Fruit fly (Drosophila melanogaster): Measurements from ENCODE around the gene Abca3.

The Abca3 gene

dm6 chrX:21315852-21316251, 9.4 kb upstream of the Abca3 start, which contains the start of gene Rpt6:
TSS of gene Rpt6 (plus strand) at chrX:21316052.
- no peak for TF ChIP-seq CG8159 (tag; optimal IDR thresholded peaks at IDR 0.05)
- TF ChIP-seq Snoo (tag; optimal IDR thresholded peaks at IDR 0.05), result no peak
- TF ChIP-seq CG12605 (GFP tag; IDR thresholded peaks at IDR 0.05), result no peak
- no peak for TF ChIP-seq CG8301 (tag; optimal IDR thresholded peaks at IDR 0.05)
- TF ChIP-seq CG10348 (GFP tag; IDR thresholded peaks at IDR 0.05), result no peak
- TF ChIP-seq Pif1B (GFP tag; optimal IDR thresholded peaks at IDR 0.05), result no peak
- TF ChIP-seq CG9948 (tag; optimal IDR thresholded peaks at IDR 0.05), result no peak
- no peak for TF ChIP-seq CG15710 (tag; optimal IDR thresholded peaks at IDR 0.05)

dm6 chrX:21285001-21285400, 21.5 kb downstream of the Abca3 start, which contains the start of gene CG1494:
TSS of gene CG1494 (plus strand) at chrX:21285301.
- no peak for TF ChIP-seq CG8301 (tag; optimal IDR thresholded peaks at IDR 0.05)
- no peak for TF ChIP-seq rn (GFP tag; IDR thresholded peaks at IDR 0.05)
- TF ChIP-seq Pif1B (GFP tag; optimal IDR thresholded peaks at IDR 0.05), result no peak
- TF ChIP-seq CG34367 (tag; optimal IDR thresholded peaks at IDR 0.05), result no peak
- no peak for TF ChIP-seq CG13204 (GFP tag; optimal IDR thresholded peaks at IDR 0.05)
- TF ChIP-seq Pif1A (GFP tag; optimal IDR thresholded peaks at IDR 0.05), result no peak
- no peak for TF ChIP-seq Snoo (tag; optimal IDR thresholded peaks at IDR 0.05)
- no peak for TF ChIP-seq CG32121 (GFP tag; IDR thresholded peaks at IDR 0.05)
- no peak for TF ChIP-seq CG12605 (GFP tag; IDR thresholded peaks at IDR 0.05)
- no peak for TF ChIP-seq D1 (tag; optimal IDR thresholded peaks at IDR 0.05)
- TF ChIP-seq CG4496 (GFP tag; IDR thresholded peaks at IDR 0.05), result no peak
- TF ChIP-seq CG15710 (tag; optimal IDR thresholded peaks at IDR 0.05), result no peak
- no peak for TF ChIP-seq fd96Ca (GFP tag; IDR thresholded peaks at IDR 0.05)
- no peak for TF ChIP-seq CG10348 (GFP tag; IDR thresholded peaks at IDR 0.05)
- no peak for TF ChIP-seq Ets98B (GFP tag; IDR thresholded peaks at IDR 0.05)

- TF ChIP-seq Pif1A (GFP tag; optimal IDR thresholded peaks at IDR 0.05), result no peak
- no peak for TF ChIP-seq gl (tag; optimal IDR thresholded peaks at IDR 0.05)
These were observed 24.4 kb downstream of the Abca3 start for dm6 chrX:21282035-21282434.

- TF ChIP-seq CG13204 (GFP tag; optimal IDR thresholded peaks at IDR 0.05) (peak; percentile 58), fd96Ca (GFP tag; IDR thresholded peaks at IDR 0.05) (peak; percentile 24; the same call in 1 of the 3 replicates), CG9948 (tag; optimal IDR thresholded peaks at IDR 0.05) (no peak), rn (GFP tag; IDR thresholded peaks at IDR 0.05) (no peak), Snoo (tag; optimal IDR thresholded peaks at IDR 0.05) (no peak), CG4496 (GFP tag; IDR thresholded peaks at IDR 0.05) (peak; percentile 65; the same call in 2 of the 3 replicates), Pif1A (GFP tag; optimal IDR thresholded peaks at IDR 0.05) (peak; percentile 20), CG12605 (GFP tag; IDR thresholded peaks at IDR 0.05) (no peak), CG34367 (tag; optimal IDR thresholded peaks at IDR 0.05) (no peak), CG8301 (tag; optimal IDR thresholded peaks at IDR 0.05) (peak; percentile 30), CG8159 (tag; optimal IDR thresholded peaks at IDR 0.05) (peak; percentile 24), CG14655 (GFP tag; optimal IDR thresholded peaks at IDR 0.05) (peak; percentile 64), CG17806 (tag; optimal IDR thresholded peaks at IDR 0.05) (no peak), D1 (tag; optimal IDR thresholded peaks at IDR 0.05) (peak; percentile 33), EcR (GFP tag; optimal IDR thresholded peaks at IDR 0.05) (peak; percentile 74), CG10348 (GFP tag; IDR thresholded peaks at IDR 0.05) (peak; percentile 79), CG32121 (GFP tag; IDR thresholded peaks at IDR 0.05) (peak; percentile 36; the same call in 1 of the 2 replicates), Pif1B (GFP tag; optimal IDR thresholded peaks at IDR 0.05) (no peak), Ets98B (GFP tag; IDR thresholded peaks at IDR 0.05) (peak; percentile 57), gl (tag; optimal IDR thresholded peaks at IDR 0.05) (no peak), CG15710 (tag; optimal IDR thresholded peaks at IDR 0.05) (peak; percentile 20)
These were observed 25.2 kb downstream of the Abca3 start, which contains the start of gene Mnr for dm6 chrX:21281039-21281911. TSS of gene Mnr (minus strand) at chrX:21281171.

- no peak for TF ChIP-seq fd96Ca (GFP tag; IDR thresholded peaks at IDR 0.05)
- no peak for TF ChIP-seq CG10348 (GFP tag; IDR thresholded peaks at IDR 0.05)
- TF ChIP-seq CG8159 (tag; optimal IDR thresholded peaks at IDR 0.05), result no peak
- TF ChIP-seq CG14655 (GFP tag; optimal IDR thresholded peaks at IDR 0.05), result peak; percentile 31
- TF ChIP-seq CG32121 (GFP tag; IDR thresholded peaks at IDR 0.05), result no peak
- TF ChIP-seq CG12605 (GFP tag; IDR thresholded peaks at IDR 0.05), result no peak
- TF ChIP-seq EcR (GFP tag; optimal IDR thresholded peaks at IDR 0.05), result no peak
- TF ChIP-seq gl (tag; optimal IDR thresholded peaks at IDR 0.05), result no peak
- TF ChIP-seq CG17806 (tag; optimal IDR thresholded peaks at IDR 0.05), result no peak
- no peak for TF ChIP-seq CG34367 (tag; optimal IDR thresholded peaks at IDR 0.05)
- no peak for TF ChIP-seq CG8301 (tag; optimal IDR thresholded peaks at IDR 0.05)
- peak; percentile 24 for TF ChIP-seq Pif1A (GFP tag; optimal IDR thresholded peaks at IDR 0.05)
- TF ChIP-seq Ets98B (GFP tag; IDR thresholded peaks at IDR 0.05), result no peak
- TF ChIP-seq CG13204 (GFP tag; optimal IDR thresholded peaks at IDR 0.05), result no peak
- no peak for TF ChIP-seq Pif1B (GFP tag; optimal IDR thresholded peaks at IDR 0.05)
- peak; percentile 15 for TF ChIP-seq CG9948 (tag; optimal IDR thresholded peaks at IDR 0.05)
- TF ChIP-seq D1 (tag; optimal IDR thresholded peaks at IDR 0.05), result no peak
- TF ChIP-seq Snoo (tag; optimal IDR thresholded peaks at IDR 0.05), result no peak
- no peak for TF ChIP-seq CG15710 (tag; optimal IDR thresholded peaks at IDR 0.05)
- TF ChIP-seq rn (GFP tag; IDR thresholded peaks at IDR 0.05), result no peak
- TF ChIP-seq CG4496 (GFP tag; IDR thresholded peaks at IDR 0.05), result no peak
These were observed 25.8 kb downstream of the Abca3 start for dm6 chrX:21280629-21281028.
